Worm (Caenorhabditis elegans) whole organism, midembryonic: Measurements from ENCODE around the gene moc-6.

Experiments used
- T22C8.4 ChIP-seq: fragments of 200-800 bp; sonication (Bioruptor generic); IDR thresholded peaks from 2 replicates; pipeline ENCODE4 v1.3.6; 2022; ENCODE audit warnings: missing genetic modification characterization, missing compliant biosample characterization
- cog-1 ChIP-seq: sonication (generic microtip); optimal IDR thresholded peaks from 2 replicates; lab custom pipeline; 2016; ENCODE audit warnings: missing genetic modification characterization, missing compliant biosample characterization
- flt-1 ChIP-seq: fragments of 200-800 bp; sonication (Bioruptor generic); IDR thresholded peaks from 2 replicates; pipeline ENCODE4 v1.3.6; 2022; ENCODE audit warnings: missing genetic modification characterization, missing compliant biosample characterization
- ref-1 ChIP-seq: fragments of 200-800 bp; sonication (Bioruptor generic); conservative IDR thresholded peaks from 2 replicates; pipeline ENCODE4 v1.3.6; 2022; ENCODE audit warnings: missing genetic modification reagents, missing genetic modification characterization, missing compliant biosample characterization
- tab-1 ChIP-seq: fragments of 200-800 bp; sonication (Bioruptor generic); IDR thresholded peaks from 2 replicates; pipeline ENCODE4 v1.3.6; 2022; ENCODE audit warnings: missing genetic modification characterization, missing compliant biosample characterization
- ztf-23 ChIP-seq: fragments of 200-800 bp; sonication (Bioruptor generic); IDR thresholded peaks from 2 replicates; pipeline ENCODE4 v1.3.6; 2022; ENCODE audit warnings: missing genetic modification reagents, missing genetic modification characterization, missing compliant biosample characterization
- ztf-29 ChIP-seq: fragments of 200-800 bp; sonication (Bioruptor generic); IDR thresholded peaks from 2 replicates; pipeline ENCODE4 v1.3.6; 2022; ENCODE audit warnings: missing genetic modification reagents, missing genetic modification characterization, missing compliant biosample characterization

DNA sequence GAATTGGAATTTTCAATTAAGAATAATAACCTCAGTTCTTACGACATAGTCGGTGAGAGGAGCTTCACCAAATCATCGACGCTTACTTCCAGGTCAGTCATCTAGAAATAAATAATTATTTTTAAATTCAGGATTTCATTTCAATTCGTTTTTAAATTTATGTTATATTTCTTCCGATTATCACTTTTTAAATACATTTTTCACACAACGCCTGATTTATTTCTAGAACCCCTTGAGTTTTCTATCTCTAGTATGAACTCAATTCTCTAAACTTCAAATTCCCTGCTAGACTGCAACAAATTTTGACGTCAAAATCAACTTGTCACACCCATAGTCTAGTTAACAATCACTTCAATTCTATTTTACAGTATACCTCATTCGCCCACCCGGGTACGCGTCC lies 46.3 kb upstream of the moc-6 start, which contains the start of gene Y54H5A.2:
- TF ChIP-seq ztf-29, result no peak
- no peak for TF ChIP-seq flt-1 (GFP tag; lab: Robert Waterston, UW)
- TF ChIP-seq tab-1 (GFP tag; lab: Robert Waterston, UW), result no peak
- no peak for TF ChIP-seq ref-1 (GFP tag; lab: Robert Waterston, UW)
- no peak for TF ChIP-seq cog-1 (tag; lab: Kevin White, UChicago)
- TF ChIP-seq T22C8.4 (GFP tag; lab: Robert Waterston, UW), result no peak
- TF ChIP-seq ztf-23 (GFP tag; lab: Robert Waterston, UW), result no peak
